Fruit fly (Drosophila melanogaster) Kc167 (cell line): ENCODE data around the gene CG32687.

Source experiments
- h ChIP-seq: fragments of >200 bp; optimal IDR thresholded peaks from 3 replicates; lab custom pipeline; 2018; ENCODE audit warnings: missing external identifiers
- insv ChIP-seq: fragments of >200 bp; optimal IDR thresholded peaks from 3 replicates; lab custom pipeline; 2018; ENCODE audit warnings: missing external identifiers
- psq ChIP-seq: fragments of >200 bp; optimal IDR thresholded peaks from 2 replicates; lab custom pipeline; 2017; ENCODE audit warnings: missing external identifiers
- ttk ChIP-seq: sonication (Bioruptor generic); optimal IDR thresholded peaks from 2 replicates; lab custom pipeline; 2017; ENCODE audit warnings: missing external identifiers

DNA sequence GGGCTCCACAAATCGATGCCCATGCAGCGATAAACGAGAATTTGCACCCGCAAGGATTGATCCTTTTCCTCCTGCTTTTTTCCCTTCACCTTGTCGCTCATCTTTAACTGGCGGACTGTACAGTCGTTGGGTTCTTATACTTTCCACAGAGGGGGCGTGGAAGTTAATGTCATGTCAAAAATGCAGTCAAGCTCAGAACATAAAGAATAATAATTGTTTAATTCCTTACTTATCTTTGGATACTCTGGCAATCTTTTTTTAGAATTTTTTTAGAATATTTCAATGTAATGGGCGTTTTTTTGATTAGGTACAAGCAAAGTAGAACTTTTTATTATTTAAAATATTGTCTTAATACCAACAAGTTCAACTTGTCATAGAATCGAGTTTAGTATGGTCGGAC lies 27.4 kb downstream of the CG32687 start, which contains the start of gene Or9a:
- no peak for TF ChIP-seq ttk
- no peak for TF ChIP-seq insv (lab: Kevin White, UChicago)
- no peak for TF ChIP-seq psq (lab: Kevin White, UChicago)
- TF ChIP-seq h (lab: Kevin White, UChicago) = no peak
